Worm (Caenorhabditis elegans): Measurements from ENCODE around the gene F54C9.7.

DNA sequence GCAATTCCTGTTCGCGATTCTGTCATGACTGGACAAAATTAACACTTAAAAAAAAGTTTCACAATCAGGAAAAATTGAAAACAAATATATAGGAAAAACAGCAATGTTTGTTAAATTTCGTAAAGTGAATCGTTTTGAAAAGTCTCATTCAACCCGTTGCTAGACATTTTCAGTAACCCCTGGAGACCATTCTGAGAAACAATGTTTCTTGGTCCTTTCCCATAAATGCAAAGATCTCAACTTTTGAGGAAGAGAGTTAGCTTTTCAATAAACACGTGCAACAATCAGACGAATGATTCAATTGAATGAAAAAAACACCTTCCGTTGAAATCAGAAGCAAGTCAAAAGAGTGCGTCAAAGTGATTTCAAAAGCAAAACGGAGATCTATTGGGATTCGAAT is 36.9 kb downstream of the F54C9.7 start, which contains the start of gene F28C6.9:
- TF ChIP-seq elt-2 (tag; optimal IDR thresholded peaks at IDR 0.05) (no peak), T23F11.4 (GFP tag; optimal IDR thresholded peaks at IDR 0.05) (no peak), zip-5 (tag; optimal IDR thresholded peaks at IDR 0.05) (no peak), ceh-9 (tag; optimal IDR thresholded peaks at IDR 0.05) (no peak), ref-2 (tag; optimal IDR thresholded peaks at IDR 0.05) (no peak)
